Worm (Caenorhabditis elegans): ENCODE data around the gene ttbk-5.

Gene ttbk-5

ce11 chrIV:10075034-10075510 lies 15.4 kb upstream of the ttbk-5 start, which contains the start of the genes ttbk-4 and W01B6.4:
TSS of gene ttbk-4 (minus strand) at chrIV:10075134.
TSS of gene W01B6.4 (plus strand) at chrIV:10075460.
- TF ChIP-seq nhr-10 (tag; optimal IDR thresholded peaks at IDR 0.05): no peak
- TF ChIP-seq ceh-16 (tag; optimal IDR thresholded peaks at IDR 0.05): no peak
- TF ChIP-seq ztf-1 (GFP tag; conservative IDR thresholded peaks at IDR 0.05): no peak
- TF ChIP-seq F13H6.1 (tag; optimal IDR thresholded peaks at IDR 0.05): no peak
- no peak for TF ChIP-seq sem-4 (tag; optimal IDR thresholded peaks at IDR 0.05)
- no peak for TF ChIP-seq gmeb-1 (tag; optimal IDR thresholded peaks at IDR 0.05)
- no peak for TF ChIP-seq nhr-23 (tag; optimal IDR thresholded peaks at IDR 0.05)
- TF ChIP-seq nhr-77 (tag; optimal IDR thresholded peaks at IDR 0.05): no peak
- no peak for TF ChIP-seq ztf-4 (tag; optimal IDR thresholded peaks at IDR 0.05)
- no peak for TF ChIP-seq Y55F3AM.14 (GFP tag; optimal IDR thresholded peaks at IDR 0.05)
- no peak for TF ChIP-seq dmd-4 (tag; optimal IDR thresholded peaks at IDR 0.05)
- no peak for TF ChIP-seq elt-1 (tag; optimal IDR thresholded peaks at IDR 0.05)
- no peak for TF ChIP-seq egl-27 (tag; optimal IDR thresholded peaks at IDR 0.05)
- no peak for TF ChIP-seq ZK546.5 (tag; optimal IDR thresholded peaks at IDR 0.05)
- no peak for TF ChIP-seq nhr-21 (tag; optimal IDR thresholded peaks at IDR 0.05)
- TF ChIP-seq mdl-1 (tag; optimal IDR thresholded peaks at IDR 0.05): no peak

- TF ChIP-seq nhr-6 (tag; optimal IDR thresholded peaks at IDR 0.05) (no peak), nhr-23 (tag; optimal IDR thresholded peaks at IDR 0.05) (no peak), dmd-4 (tag; optimal IDR thresholded peaks at IDR 0.05) (no peak), sma-9 (GFP tag; optimal IDR thresholded peaks at IDR 0.05) (no peak), sma-9 (tag; optimal IDR thresholded peaks at IDR 0.05) (no peak), zag-1 (tag; optimal IDR thresholded peaks at IDR 0.05) (no peak), ceh-82 (tag; optimal IDR thresholded peaks at IDR 0.05) (no peak), nhr-10 (tag; optimal IDR thresholded peaks at IDR 0.05) (no peak), mab-5 (tag; optimal IDR thresholded peaks at IDR 0.05) (no peak), fos-1 (tag; optimal IDR thresholded peaks at IDR 0.05) (no peak), unc-55 (GFP tag; optimal IDR thresholded peaks at IDR 0.05) (no peak), nhr-237 (tag; optimal IDR thresholded peaks at IDR 0.05) (no peak), lin-13 (GFP tag; optimal IDR thresholded peaks at IDR 0.05) (no peak)
These were observed 14.6 kb upstream of the ttbk-5 start, which contains the start of gene W01B6.5 for ce11 chrIV:10075899-10076298. TSS of gene W01B6.5 (plus strand) at chrIV:10076199.

- no peak for TF ChIP-seq nhr-23 (tag; optimal IDR thresholded peaks at IDR 0.05)
- no peak for TF ChIP-seq ztf-4 (tag; optimal IDR thresholded peaks at IDR 0.05)
- TF ChIP-seq gmeb-1 (tag; optimal IDR thresholded peaks at IDR 0.05): no peak
- TF ChIP-seq unc-62 (GFP tag; optimal IDR thresholded peaks at IDR 0.05): no peak
- TF ChIP-seq elt-3 (tag; optimal IDR thresholded peaks at IDR 0.05): no peak
- TF ChIP-seq lin-13 (GFP tag; optimal IDR thresholded peaks at IDR 0.05): no peak
- TF ChIP-seq nhr-77 (tag; optimal IDR thresholded peaks at IDR 0.05): no peak
- no peak for TF ChIP-seq sma-9 (GFP tag; optimal IDR thresholded peaks at IDR 0.05)
- no peak for TF ChIP-seq sma-9 (tag; optimal IDR thresholded peaks at IDR 0.05)
- TF ChIP-seq ZK546.5 (tag; optimal IDR thresholded peaks at IDR 0.05): no peak
- TF ChIP-seq blmp-1 (tag; optimal IDR thresholded peaks at IDR 0.05; ENCODE audit: insufficient read depth): no peak
- TF ChIP-seq ama-1 (optimal IDR thresholded peaks at IDR 0.05): no peak
- TF ChIP-seq aly-2 (tag; optimal IDR thresholded peaks at IDR 0.05): no peak
- TF ChIP-seq mdl-1 (tag; optimal IDR thresholded peaks at IDR 0.05): no peak
- no peak for TF ChIP-seq elt-1 (tag; optimal IDR thresholded peaks at IDR 0.05)
- no peak for TF ChIP-seq nhr-25 (tag; optimal IDR thresholded peaks at IDR 0.05)
- no peak for TF ChIP-seq nhr-11 (tag; optimal IDR thresholded peaks at IDR 0.05)
- TF ChIP-seq nhr-10 (tag; optimal IDR thresholded peaks at IDR 0.05): no peak
These were observed 12.5 kb upstream of the ttbk-5 start for ce11 chrIV:10078003-10078402.

- no peak for TF ChIP-seq nhr-6 (tag; optimal IDR thresholded peaks at IDR 0.05)
- TF ChIP-seq alr-1 (tag; optimal IDR thresholded peaks at IDR 0.05): no peak
- TF ChIP-seq nhr-12 (tag; optimal IDR thresholded peaks at IDR 0.05): no peak
- TF ChIP-seq C34F6.9 (tag; optimal IDR thresholded peaks at IDR 0.05): no peak
- no peak for TF ChIP-seq F13H6.1 (tag; optimal IDR thresholded peaks at IDR 0.05)
- no peak for TF ChIP-seq sma-3 (GFP tag; optimal IDR thresholded peaks at IDR 0.05)
- no peak for TF ChIP-seq elt-1 (tag; optimal IDR thresholded peaks at IDR 0.05)
- TF ChIP-seq ama-1 (optimal IDR thresholded peaks at IDR 0.05): no peak
- TF ChIP-seq crh-2 (tag; optimal IDR thresholded peaks at IDR 0.05): no peak
- no peak for TF ChIP-seq nhr-21 (tag; optimal IDR thresholded peaks at IDR 0.05)
- TF ChIP-seq ztf-1 (GFP tag; conservative IDR thresholded peaks at IDR 0.05): no peak
- TF ChIP-seq nhr-10 (tag; optimal IDR thresholded peaks at IDR 0.05): no peak
These were observed 9.6 kb upstream of the ttbk-5 start, which contains the start of gene W01B6.6 for ce11 chrIV:10080816-10081215. TSS of gene W01B6.6 (plus strand) at chrIV:10081116.
